Worm (Caenorhabditis elegans): ENCODE data around the gene cutl-19.

ce11 chrIII:5210269-5210668 lies 7.1 kb downstream of the cutl-19 start:
- TF ChIP-seq ztf-11 (tag; optimal IDR thresholded peaks at IDR 0.05), result no peak
- TF ChIP-seq sem-4 (tag; optimal IDR thresholded peaks at IDR 0.05), result no peak
- no peak for TF ChIP-seq mdl-1 (tag; optimal IDR thresholded peaks at IDR 0.05)
- no peak for TF ChIP-seq nhr-11 (tag; optimal IDR thresholded peaks at IDR 0.05)
- no peak for TF ChIP-seq snpc-4 (tag; optimal IDR thresholded peaks at IDR 0.05)
- TF ChIP-seq zag-1 (tag; optimal IDR thresholded peaks at IDR 0.05), result no peak
- no peak for TF ChIP-seq F13H6.1 (tag; optimal IDR thresholded peaks at IDR 0.05)
- no peak for TF ChIP-seq nhr-237 (tag; optimal IDR thresholded peaks at IDR 0.05)
